Worm (Caenorhabditis elegans): ENCODE data around the gene F55A11.7.

Gene F55A11.7

ce11 chrV:11755848-11756247, 31.4 kb downstream of the F55A11.7 start:
- TF ChIP-seq W03F9.2 (tag; optimal IDR thresholded peaks at IDR 0.05) (no peak), him-1 (tag; optimal IDR thresholded peaks at IDR 0.05) (no peak), dao-5 (tag; optimal IDR thresholded peaks at IDR 0.05) (no peak)

- no peak for TF ChIP-seq him-1 (tag; optimal IDR thresholded peaks at IDR 0.05)
Observed at ce11 chrV:11751480-11751879, 35.8 kb downstream of the F55A11.7 start.

ce11 chrV:11741078-11741477, 46.2 kb downstream of the F55A11.7 start:
- TF ChIP-seq him-1 (tag; optimal IDR thresholded peaks at IDR 0.05), result no peak
- TF ChIP-seq dao-5 (tag; optimal IDR thresholded peaks at IDR 0.05), result no peak
- TF ChIP-seq W03F9.2 (tag; optimal IDR thresholded peaks at IDR 0.05), result no peak

- TF ChIP-seq W03F9.2 (tag; optimal IDR thresholded peaks at IDR 0.05) (no peak), him-1 (tag; optimal IDR thresholded peaks at IDR 0.05) (no peak), dao-5 (tag; optimal IDR thresholded peaks at IDR 0.05) (no peak)
Observed at ce11 chrV:11739820-11740219, 47.4 kb downstream of the F55A11.7 start, which contains the start of gene T04F3.1. Gene T04F3.1 (plus strand): TSS chrV:11740065.

ce11 chrV:11737333-11737732, 49.9 kb downstream of the F55A11.7 start:
- TF ChIP-seq him-1 (tag; optimal IDR thresholded peaks at IDR 0.05) (no peak), dao-5 (tag; optimal IDR thresholded peaks at IDR 0.05) (no peak), W03F9.2 (tag; optimal IDR thresholded peaks at IDR 0.05) (no peak)

ce11 chrV:11736896-11737295, 50.3 kb downstream of the F55A11.7 start, which contains the start of gene spe-42:
Gene spe-42 (minus strand): TSS chrV:11736996.
- TF ChIP-seq W03F9.2 (tag; optimal IDR thresholded peaks at IDR 0.05) (no peak), him-1 (tag; optimal IDR thresholded peaks at IDR 0.05) (no peak), dao-5 (tag; optimal IDR thresholded peaks at IDR 0.05) (no peak)

Measured in whole organism, L4/young adult.